Fruit fly (Drosophila melanogaster): ENCODE measurements around the gene Octalpha2R.

Octalpha2R gene

DNA sequence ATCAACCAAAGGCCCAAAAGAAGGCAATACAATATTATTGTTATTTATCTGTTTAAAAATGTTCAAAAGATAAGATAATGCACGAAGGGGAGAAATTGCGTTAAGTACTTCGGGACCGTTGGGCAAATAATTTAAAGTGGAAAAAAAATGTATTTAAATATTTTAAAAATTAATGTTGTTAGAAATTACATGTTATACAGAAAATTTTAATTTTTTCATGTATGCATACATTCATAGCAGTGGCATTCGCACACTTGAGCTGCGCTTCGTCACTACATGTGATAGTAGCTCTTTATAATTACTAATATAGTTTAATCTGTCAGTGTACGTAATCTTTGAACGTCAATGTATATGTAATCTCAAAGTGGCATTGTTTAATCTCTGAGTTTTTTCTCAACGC is 46.2 kb upstream of the Octalpha2R start:
- TF ChIP-seq Lpt (GFP tag; optimal IDR thresholded peaks at IDR 0.05) (no peak), CG4282 (GFP tag; optimal IDR thresholded peaks at IDR 0.05) (no peak), dpn (GFP tag; optimal IDR thresholded peaks at IDR 0.05) (no peak), pfk (GFP tag; optimal IDR thresholded peaks at IDR 0.05) (no peak), BEAF-32 (GFP tag; optimal IDR thresholded peaks at IDR 0.05) (no peak), lab (GFP tag; optimal IDR thresholded peaks at IDR 0.05) (peak; percentile 62), Scr (GFP tag; IDR thresholded peaks at IDR 0.05; ENCODE audit: partially characterized antibody) (no peak), Asciz (GFP tag; optimal IDR thresholded peaks at IDR 0.05) (no peak), CG12236 (GFP tag; optimal IDR thresholded peaks at IDR 0.05) (no peak), CG1647 (GFP tag; optimal IDR thresholded peaks at IDR 0.05) (no peak), ems (GFP tag; optimal IDR thresholded peaks at IDR 0.05) (no peak), disco-r (GFP tag; optimal IDR thresholded peaks at IDR 0.05) (no peak), CG4360 (GFP tag; IDR thresholded peaks at IDR 0.05) (no peak), Kr (GFP tag; optimal IDR thresholded peaks at IDR 0.05) (no peak), CG16813 (GFP tag; IDR thresholded peaks at IDR 0.05; ENCODE audit: partially characterized antibody) (no peak), Camta (GFP tag; optimal IDR thresholded peaks at IDR 0.05) (no peak), CG12769 (tag; optimal IDR thresholded peaks at IDR 0.05) (no peak), Fer3 (tag; optimal IDR thresholded peaks at IDR 0.05) (peak; percentile 51), exex (tag; optimal IDR thresholded peaks at IDR 0.05) (peak; percentile 30), CG14014 (GFP tag; IDR thresholded peaks at IDR 0.05) (peak; percentile 7; the same call in 1 of the 2 replicates), sob (GFP tag; IDR thresholded peaks at IDR 0.05) (peak; percentile 86), CG9437 (GFP tag; optimal IDR thresholded peaks at IDR 0.05) (no peak), dan (GFP tag; IDR thresholded peaks at IDR 0.05) (no peak), gem (tag; optimal IDR thresholded peaks at IDR 0.05) (peak; percentile 61), Vsx1 (GFP tag; optimal IDR thresholded peaks at IDR 0.05) (no peak), esg (GFP tag; conservative IDR thresholded peaks at IDR 0.05) (no peak), CG13424 (tag; optimal IDR thresholded peaks at IDR 0.05) (no peak), CG32532 (GFP tag; IDR thresholded peaks at IDR 0.05) (peak; percentile 78), CG11695 (GFP tag; IDR thresholded peaks at IDR 0.05) (peak; percentile 65; the same call in 2 of the 3 replicates), Dp (GFP tag; optimal IDR thresholded peaks at IDR 0.05) (no peak), CG10267 (tag; optimal IDR thresholded peaks at IDR 0.05) (no peak), dati (GFP tag; IDR thresholded peaks at IDR 0.05) (no peak), Dll (GFP tag; IDR thresholded peaks at IDR 0.05; ENCODE audit: partially characterized antibody) (no peak), CG17612 (GFP tag; IDR thresholded peaks at IDR 0.05) (no peak), HLH3B (GFP tag; IDR thresholded peaks at IDR 0.05) (peak; percentile 71), CG43689 (GFP tag; IDR thresholded peaks at IDR 0.05) (no peak), Nf-YC (tag; optimal IDR thresholded peaks at IDR 0.05) (no peak), CG11398 (GFP tag; optimal IDR thresholded peaks at IDR 0.05) (no peak), CG31365 (tag; optimal IDR thresholded peaks at IDR 0.05) (no peak), CG6683 (GFP tag; optimal IDR thresholded peaks at IDR 0.05) (no peak), CG9609 (GFP tag; optimal IDR thresholded peaks at IDR 0.05) (no peak), fd64A (GFP tag; optimal IDR thresholded peaks at IDR 0.05) (no peak), CG17912 (GFP tag; optimal IDR thresholded peaks at IDR 0.05) (no peak), danr (GFP tag; IDR thresholded peaks at IDR 0.05) (peak; percentile 74), shn (GFP tag; optimal IDR thresholded peaks at IDR 0.05) (no peak), tio (GFP tag; optimal IDR thresholded peaks at IDR 0.05) (no peak), H15 (GFP tag; IDR thresholded peaks at IDR 0.05) (peak; percentile 67; the same call in 2 of the 3 replicates), CG17186 (GFP tag; optimal IDR thresholded peaks at IDR 0.05) (no peak), nerfin-2 (GFP tag; IDR thresholded peaks at IDR 0.05; ENCODE audit: partially characterized antibody) (no peak), CG11085 (GFP tag; IDR thresholded peaks at IDR 0.05) (peak; percentile 59), Tbp (GFP tag; optimal IDR thresholded peaks at IDR 0.05) (no peak)

Measured in whole organism, embryonic.